Worm (Caenorhabditis elegans) whole organism, young adult: ENCODE data around the gene ptrn-1.
A peak's percentile ranks its signal among the peaks of the same experiment; 100 is the strongest.

Experiments
- K11D2.4 ChIP-seq: fragments of 200-800 bp; sonication (Bioruptor generic); IDR thresholded peaks from 2 replicates; pipeline ENCODE4 v1.3.6; 2022; ENCODE audit warnings: missing genetic modification reagents, missing genetic modification characterization, missing compliant biosample characterization
- K12H6.12 ChIP-seq: fragments of 200-800 bp; sonication (Bioruptor generic); optimal IDR thresholded peaks from 2 replicates; lab custom pipeline; 2018; ENCODE audit warnings: mild to moderate bottlenecking, missing genetic modification characterization, missing compliant biosample characterization
- Y53F4B.3 ChIP-seq: fragments of 200-800 bp; sonication (Bioruptor generic); IDR thresholded peaks from 2 replicates; pipeline ENCODE4 v1.3.6; 2022; ENCODE audit warnings: missing genetic modification reagents, missing genetic modification characterization, missing compliant biosample characterization
- Y67H2A.10 ChIP-seq: fragments of 200-800 bp; sonication (Bioruptor generic); conservative IDR thresholded peaks from 2 replicates; pipeline ENCODE4 v1.3.6; 2022; ENCODE audit warnings: missing genetic modification reagents, missing genetic modification characterization, missing compliant biosample characterization
- akir-1 ChIP-seq: fragments of 200-800 bp; sonication (Bioruptor generic); optimal IDR thresholded peaks from 2 replicates; lab custom pipeline; 2018; ENCODE audit warnings: mild to moderate bottlenecking, missing genetic modification characterization, moderate library complexity, missing compliant biosample characterization
- aptf-2 ChIP-seq: fragments of 200-800 bp; sonication (Bioruptor generic); conservative IDR thresholded peaks from 2 replicates; pipeline ENCODE4 v1.3.6; 2022; ENCODE audit warnings: missing genetic modification reagents, missing genetic modification characterization, missing compliant biosample characterization
- athp-1 ChIP-seq: sonication (generic microtip); optimal IDR thresholded peaks from 2 replicates; lab custom pipeline; 2017; ENCODE audit warnings: mild to moderate bottlenecking, missing genetic modification characterization, missing compliant biosample characterization
- attf-3 ChIP-seq: fragments of 200-800 bp; sonication (Bioruptor generic); conservative IDR thresholded peaks from 2 replicates; pipeline ENCODE4 v1.3.6; 2022; ENCODE audit warnings: missing genetic modification reagents, missing genetic modification characterization, missing compliant biosample characterization
- attf-5 ChIP-seq: fragments of 200-800 bp; sonication (Bioruptor generic); optimal IDR thresholded peaks from 2 replicates; lab custom pipeline; 2018; ENCODE audit warnings: mild to moderate bottlenecking, missing genetic modification characterization, missing compliant biosample characterization
- bed-2 ChIP-seq: fragments of 200-800 bp; sonication (Bioruptor generic); IDR thresholded peaks from 2 replicates; pipeline ENCODE4 v1.3.6; 2022; ENCODE audit warnings: missing genetic modification reagents, missing genetic modification characterization, missing compliant biosample characterization
- cebp-1 ChIP-seq, 2 experiments: fragments of 200-800 bp in 1 of 2; sonication (Bioruptor generic) in 1 of 2; sonication (generic microtip) in 1 of 2; IDR thresholded peaks in 1 of 2; optimal IDR thresholded peaks in 1 of 2; 2 replicates each; pipeline versions ENCODE4 v1.3.6 to Lab custom; 2017 to 2022; ENCODE audit warnings: missing compliant biosample characterization in 2 of 2, missing genetic modification characterization in 2 of 2, mild to moderate bottlenecking in 1 of 2, missing genetic modification reagents in 1 of 2, moderate library complexity in 1 of 2
- cebp-2 ChIP-seq: fragments of 200-800 bp; sonication (Bioruptor generic); IDR thresholded peaks from 2 replicates; pipeline ENCODE4 v1.3.6; 2022; ENCODE audit warnings: missing genetic modification characterization, missing compliant biosample characterization
- chd-7 ChIP-seq: sonication (generic microtip); optimal IDR thresholded peaks from 2 replicates; lab custom pipeline; 2016; ENCODE audit warnings: mild to moderate bottlenecking, missing genetic modification characterization, moderate library complexity, missing compliant biosample characterization
- egrh-3 ChIP-seq: fragments of 200-800 bp; sonication (Bioruptor generic); IDR thresholded peaks from 2 replicates; pipeline ENCODE4 v1.3.6; 2022; ENCODE audit warnings: missing genetic modification reagents, missing genetic modification characterization, missing compliant biosample characterization
- ets-4 ChIP-seq: fragments of 200-800 bp; sonication (Bioruptor generic); optimal IDR thresholded peaks from 2 replicates; lab custom pipeline; 2018; ENCODE audit warnings: mild to moderate bottlenecking, missing genetic modification characterization, missing compliant biosample characterization
- hlh-26 ChIP-seq: fragments of 200-800 bp; sonication (Bioruptor generic); conservative IDR thresholded peaks from 2 replicates; pipeline ENCODE4 v1.3.6; 2022; ENCODE audit warnings: missing genetic modification reagents, missing genetic modification characterization, missing compliant biosample characterization
- hmg-1.2 ChIP-seq: fragments of 200-800 bp; sonication (Bioruptor generic); IDR thresholded peaks from 2 replicates; pipeline ENCODE4 v1.3.6; 2022; ENCODE audit warnings: missing genetic modification reagents, missing genetic modification characterization, missing compliant biosample characterization
- hmg-20 ChIP-seq: fragments of 200-800 bp; sonication (Bioruptor generic); IDR thresholded peaks from 2 replicates; pipeline ENCODE4 v1.3.6; 2022; ENCODE audit warnings: missing genetic modification reagents, missing genetic modification characterization, missing compliant biosample characterization
- let-607 ChIP-seq, 2 experiments: fragments of 200-800 bp in 1 of 2; sonication (Bioruptor generic) in 1 of 2; sonication (generic microtip) in 1 of 2; optimal IDR thresholded peaks; 2 replicates each; lab custom pipeline; 2016 to 2018; ENCODE audit warnings: mild to moderate bottlenecking in 2 of 2, missing compliant biosample characterization in 2 of 2, missing genetic modification characterization in 2 of 2, moderate library complexity in 2 of 2, missing genotype in 1 of 2
- lin-26 ChIP-seq: fragments of 200-800 bp; sonication (Bioruptor generic); IDR thresholded peaks from 2 replicates; pipeline ENCODE4 v1.3.6; 2022; ENCODE audit warnings: missing genetic modification reagents, missing genetic modification characterization, missing compliant biosample characterization
- lin-35 ChIP-seq, 3 experiments: fragments of 150-350 bp in 2 of 3; sonication (generic microtip) in 1 of 3; optimal IDR thresholded peaks; 2 replicates each; lab custom pipeline; 2014 to 2018; ENCODE audit warnings: missing biosample characterization in 3 of 3, missing genetic modification characterization in 3 of 3, missing genetic modification reagents in 3 of 3
- lin-40 ChIP-seq: sonication (generic microtip); optimal IDR thresholded peaks from 2 replicates; lab custom pipeline; 2016; ENCODE audit warnings: missing genetic modification characterization, mild to moderate bottlenecking, missing compliant biosample characterization, missing genotype, missing genetic modification reagents
- lir-1 ChIP-seq: fragments of 200-800 bp; sonication (Bioruptor generic); conservative IDR thresholded peaks from 2 replicates; pipeline ENCODE4 v1.3.6; 2022; ENCODE audit warnings: missing genetic modification reagents, missing genetic modification characterization, missing compliant biosample characterization
- nhr-80 ChIP-seq: sonication (generic microtip); optimal IDR thresholded peaks from 2 replicates; lab custom pipeline; 2016; ENCODE audit warnings: missing genetic modification characterization, missing compliant biosample characterization
- rcor-1 ChIP-seq: fragments of 200-800 bp; sonication (Bioruptor generic); IDR thresholded peaks from 2 replicates; pipeline ENCODE4 v1.3.6; 2022; ENCODE audit warnings: missing genetic modification reagents, missing genetic modification characterization, missing compliant biosample characterization
- rec-8 ChIP-seq, 2 experiments: sonication (generic microtip); optimal IDR thresholded peaks; 2 replicates each; lab custom pipeline; 2016; ENCODE audit warnings: mild to moderate bottlenecking in 2 of 2, missing genetic modification characterization in 2 of 2, missing genetic modification reagents in 2 of 2, missing genotype in 2 of 2, missing biosample characterization in 1 of 2, missing compliant biosample characterization in 1 of 2, moderate library complexity in 1 of 2
- repo-1 ChIP-seq: sonication (generic microtip); optimal IDR thresholded peaks from 2 replicates; lab custom pipeline; 2017; ENCODE audit warnings: mild to moderate bottlenecking, missing genetic modification characterization, missing compliant biosample characterization
- snpc-4 ChIP-seq, 5 experiments: fragments of 150-350 bp in 1 of 5; sonication (generic microtip) in 4 of 5; optimal IDR thresholded peaks; 2 replicates each; lab custom pipeline; 2014 to 2018; ENCODE audit warnings: missing genetic modification characterization in 5 of 5, missing biosample characterization in 3 of 5, antibody characterized with exemption in 2 of 5, mild to moderate bottlenecking in 2 of 5, missing compliant biosample characterization in 2 of 5, missing genotype in 2 of 5, moderate library complexity in 2 of 5, missing genetic modification reagents in 1 of 5
- somi-1 ChIP-seq: fragments of 200-800 bp; sonication (Bioruptor generic); optimal IDR thresholded peaks from 2 replicates; lab custom pipeline; 2018; ENCODE audit warnings: mild to moderate bottlenecking, missing genetic modification characterization, missing compliant biosample characterization
- tbp1 ChIP-seq: fragments of 200-800 bp; sonication (Bioruptor generic); optimal IDR thresholded peaks from 2 replicates; lab custom pipeline; 2018; ENCODE audit warnings: mild to moderate bottlenecking, missing genetic modification characterization, missing compliant biosample characterization
- zfh-2 ChIP-seq: fragments of 200-800 bp; sonication (Bioruptor generic); conservative IDR thresholded peaks from 2 replicates; pipeline ENCODE4 v1.3.6; 2022; ENCODE audit warnings: missing genetic modification reagents, missing genetic modification characterization, missing compliant biosample characterization
- ztf-25 ChIP-seq: fragments of 200-800 bp; sonication (Bioruptor generic); IDR thresholded peaks from 2 replicates; pipeline ENCODE4 v1.3.6; 2022; ENCODE audit warnings: missing genetic modification reagents, missing genetic modification characterization, missing compliant biosample characterization
- ztf-3 ChIP-seq: fragments of 200-800 bp; sonication (Bioruptor generic); optimal IDR thresholded peaks from 2 replicates; lab custom pipeline; 2018; ENCODE audit warnings: mild to moderate bottlenecking, missing genetic modification characterization, missing compliant biosample characterization

The ptrn-1 gene

ce11 chrX:17030169-17030914, at the start of gene ptrn-1:
TSS of gene ptrn-1 (minus strand) at chrX:17030219.
- peak in 1 of 3 experiments; percentile 33 for TF ChIP-seq lin-35 (GFP tag; optimal IDR thresholded peaks at IDR 0.05; lab: Kevin White, UChicago)
- TF ChIP-seq nhr-80 (tag; lab: Kevin White, UChicago), result peak; percentile 67
- no peak for TF ChIP-seq athp-1 (tag; lab: Kevin White, UChicago)
- TF ChIP-seq Y67H2A.10, result peak; percentile 33; the same call in 1 of the 2 replicates
- TF ChIP-seq ets-4 (GFP tag; lab: Kevin White, UChicago), result peak; percentile 27
- TF ChIP-seq lin-26 (GFP tag; lab: Robert Waterston, UW), result peak; percentile 52; the same call in 1 of the 2 replicates
- TF ChIP-seq cebp-2 (GFP tag; lab: Robert Waterston, UW), result 0 out of 2 replicates have a peak, but pooled peaks have one; percentile 35
- peak; percentile 65; the same call in 1 of the 2 replicates for TF ChIP-seq hmg-1.2
- peak; percentile 22 for TF ChIP-seq chd-7 (tag; lab: Kevin White, UChicago)
- TF ChIP-seq cebp-1 (GFP tag; IDR thresholded peaks at IDR 0.05; lab: Robert Waterston, UW), result no peak
- peak; percentile 75 for TF ChIP-seq cebp-1 (tag; optimal IDR thresholded peaks at IDR 0.05; lab: Kevin White, UChicago)
- TF ChIP-seq lir-1 (GFP tag; lab: Robert Waterston, UW), result peak; percentile 48
- no peak for TF ChIP-seq snpc-4 (GFP tag; optimal IDR thresholded peaks at IDR 0.05; lab: Kevin White, UChicago)
- TF ChIP-seq snpc-4 (tag; optimal IDR thresholded peaks at IDR 0.05; lab: Kevin White, UChicago), result peak in 2 of 4 experiments; percentile 67 to 70
- no peak for TF ChIP-seq rec-8 (tag; optimal IDR thresholded peaks at IDR 0.05; lab: Kevin White, UChicago)
- TF ChIP-seq tbp1, result peak; percentile 34
- TF ChIP-seq rcor-1, result 0 out of 2 replicates have a peak, but pooled peaks have one; percentile 26
- TF ChIP-seq Y53F4B.3 (GFP tag; lab: Robert Waterston, UW), result no peak
- TF ChIP-seq attf-5 (GFP tag; lab: Kevin White, UChicago), result peak; percentile 71
- 0 out of 2 replicates have a peak, but pooled peaks have one; percentile 30 for TF ChIP-seq ztf-25 (GFP tag; lab: Robert Waterston, UW)
- TF ChIP-seq K11D2.4, result peak; percentile 61
- TF ChIP-seq akir-1 (GFP tag; lab: Kevin White, UChicago), result no peak
- peak; percentile 86 for TF ChIP-seq ztf-3 (GFP tag; lab: Kevin White, UChicago)
- no peak for TF ChIP-seq hlh-26 (GFP tag; lab: Robert Waterston, UW)
- TF ChIP-seq repo-1 (tag; lab: Kevin White, UChicago), result peak; percentile 19
- no peak for TF ChIP-seq somi-1 (GFP tag; lab: Kevin White, UChicago)
- peak; percentile 3 for TF ChIP-seq lin-40 (tag; lab: Kevin White, UChicago)
- 0 out of 2 replicates have a peak, but pooled peaks have one; percentile 22 for TF ChIP-seq hmg-20
- 0 out of 2 replicates have a peak, but pooled peaks have one; percentile 8 for TF ChIP-seq attf-3 (GFP tag; lab: Robert Waterston, UW)
- TF ChIP-seq let-607 (tag; optimal IDR thresholded peaks at IDR 0.05; lab: Kevin White, UChicago), result peak in 1 of 2 experiments; percentile 59
- peak; percentile 83 for TF ChIP-seq egrh-3 (GFP tag; lab: Robert Waterston, UW)
- TF ChIP-seq K12H6.12 (tag; lab: Kevin White, UChicago), result peak; percentile 81
- TF ChIP-seq zfh-2 (GFP tag; lab: Robert Waterston, UW), result peak; percentile 98

- TF ChIP-seq bed-2 (GFP tag; lab: Robert Waterston, UW) (no peak), aptf-2 (GFP tag; lab: Robert Waterston, UW) (no peak)
These were observed 42.1 kb upstream of the ptrn-1 start, which contains the start of gene C30G4.4 for ce11 chrX:17072088-17072487. TSS of gene C30G4.4 (minus strand) at chrX:17072188.
